Fruit fly (Drosophila melanogaster) whole organism: ENCODE results near the gene mRpL45.

Experiments used
- pan ChIP-seq: fragments of >200 bp; optimal IDR thresholded peaks from 2 replicates; lab custom pipeline; 2017
- psq ChIP-seq: fragments of >200 bp; optimal IDR thresholded peaks from 2 replicates; lab custom pipeline; 2017
- usp ChIP-seq: fragments of >200 bp; optimal IDR thresholded peaks from 2 replicates; lab custom pipeline; 2017; ENCODE audit warnings: missing biosample characterization, missing genetic modification characterization, mixed read lengths

dm6 chr3R:22632181-22632580 lies 13.9 kb downstream of the mRpL45 start:
- no peak for TF ChIP-seq psq (lab: Kevin White, UChicago)
- no peak for TF ChIP-seq usp
- no peak for TF ChIP-seq pan (lab: Kevin White, UChicago)
